Worm (Caenorhabditis elegans): Measurements from ENCODE around the gene C03F11.2.

Gene C03F11.2

DNA sequence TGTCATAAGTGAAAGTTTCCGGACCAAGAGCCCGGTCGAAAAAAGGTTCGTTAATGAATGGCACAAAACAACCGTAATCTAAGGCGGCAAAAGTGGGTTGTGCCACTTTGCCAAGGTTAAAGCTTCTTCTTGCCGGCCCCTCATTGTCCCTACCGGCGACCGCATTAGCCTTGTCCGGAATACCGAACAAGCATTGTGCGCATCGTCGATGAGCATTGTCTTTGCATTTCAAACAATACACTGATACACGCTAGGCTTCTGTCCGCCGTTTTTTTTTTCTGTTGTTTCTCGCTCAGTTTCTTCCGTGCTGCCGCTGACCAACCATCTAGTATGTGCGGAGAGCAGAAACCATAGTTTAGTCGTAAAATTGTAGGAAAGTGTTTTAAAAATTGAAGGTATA lies at the start of gene C03F11.2:
Gene C03F11.2 (minus strand): TSS at position 101 of the 400 bp plus-strand sequence.
- no peak for TF ChIP-seq unc-62 (GFP tag; optimal IDR thresholded peaks at IDR 0.05)

DNA sequence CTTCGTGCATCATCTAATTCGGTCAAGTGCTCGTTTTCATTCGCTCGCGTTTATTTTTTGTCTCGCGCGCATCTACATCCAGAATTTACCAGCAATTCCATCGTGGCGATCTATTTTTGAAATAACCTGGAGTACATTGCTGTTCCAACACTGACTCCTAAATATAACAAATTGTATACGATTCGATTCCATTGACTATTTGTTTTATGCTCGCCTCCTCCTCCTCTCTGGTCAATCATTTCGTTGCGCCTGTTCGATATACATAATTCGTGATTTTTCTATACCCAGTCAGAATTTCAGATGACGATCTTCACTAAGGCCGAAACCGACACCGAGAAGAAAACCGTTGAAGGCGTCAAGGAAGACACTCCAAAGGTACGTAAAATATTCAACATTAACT lies 47.7 kb upstream of the C03F11.2 start, which contains the start of gene itm-2:
Gene itm-2 (plus strand): TSS at position 301 of the 400 bp plus-strand sequence.
- TF ChIP-seq unc-62 (GFP tag; optimal IDR thresholded peaks at IDR 0.05), result no peak

DNA sequence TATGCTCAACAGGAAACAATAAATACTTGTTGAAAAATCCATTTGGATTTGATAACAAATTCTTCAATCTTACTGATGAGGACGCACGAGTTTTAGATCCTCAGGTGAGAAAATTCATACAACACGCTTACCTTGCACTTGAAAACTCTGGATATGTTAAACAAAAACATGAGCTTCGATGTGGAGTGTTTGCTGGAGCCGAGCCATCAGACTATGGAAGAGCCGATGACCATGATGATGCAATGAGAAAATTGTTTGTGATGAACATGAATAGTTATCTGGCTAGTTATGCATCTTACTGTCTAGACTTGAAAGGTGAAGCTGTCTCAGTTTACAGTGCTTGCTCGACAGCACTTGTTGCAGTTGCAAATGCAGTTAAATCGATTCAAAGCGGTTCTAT lies 36.7 kb upstream of the C03F11.2 start:
- TF ChIP-seq unc-62 (GFP tag; optimal IDR thresholded peaks at IDR 0.05), result no peak

DNA sequence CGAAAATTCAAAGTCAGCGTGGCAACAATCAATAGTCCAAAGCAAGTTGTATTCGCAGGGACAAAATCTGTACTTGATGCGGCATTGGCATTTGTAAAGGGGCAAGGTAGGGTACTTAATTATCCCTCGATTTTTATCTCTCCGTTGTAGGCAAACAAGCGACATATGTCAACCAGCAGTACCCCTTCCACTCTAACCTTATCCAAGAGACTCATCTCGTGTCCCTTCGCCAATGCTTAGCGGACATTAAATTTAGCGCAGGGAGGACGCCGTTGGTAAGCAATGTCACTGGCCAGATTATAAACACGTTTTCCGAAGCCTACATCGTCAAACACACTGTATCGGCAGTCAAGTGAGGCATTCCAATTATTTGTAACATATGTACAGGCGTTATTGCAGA lies 32.1 kb upstream of the C03F11.2 start:
- peak; percentile 66 for TF ChIP-seq unc-62 (GFP tag; optimal IDR thresholded peaks at IDR 0.05)

DNA sequence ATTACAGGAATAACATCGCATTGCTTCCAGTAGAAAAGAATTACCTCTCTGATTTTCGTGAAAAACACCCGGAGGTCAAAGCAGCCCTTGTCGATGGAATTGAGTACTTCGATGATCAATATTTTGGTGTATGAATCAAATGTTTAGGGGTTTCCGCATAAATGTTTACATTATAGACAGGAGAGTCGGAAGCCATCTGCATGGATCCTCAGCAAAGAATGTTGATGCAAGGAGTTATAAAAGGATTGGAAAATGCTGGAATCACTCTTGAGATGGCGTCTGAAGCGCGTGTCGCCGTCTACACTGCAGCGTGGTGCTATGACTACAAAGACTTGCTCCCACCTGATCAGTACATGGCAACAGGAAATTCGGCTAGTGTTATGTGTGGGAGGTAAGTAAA lies 17.1 kb upstream of the C03F11.2 start, which contains the start of gene C41A3.2:
Gene C41A3.2 (minus strand): TSS at position 101 of the 400 bp plus-strand sequence.
- no peak for TF ChIP-seq unc-62 (GFP tag; optimal IDR thresholded peaks at IDR 0.05)

DNA sequence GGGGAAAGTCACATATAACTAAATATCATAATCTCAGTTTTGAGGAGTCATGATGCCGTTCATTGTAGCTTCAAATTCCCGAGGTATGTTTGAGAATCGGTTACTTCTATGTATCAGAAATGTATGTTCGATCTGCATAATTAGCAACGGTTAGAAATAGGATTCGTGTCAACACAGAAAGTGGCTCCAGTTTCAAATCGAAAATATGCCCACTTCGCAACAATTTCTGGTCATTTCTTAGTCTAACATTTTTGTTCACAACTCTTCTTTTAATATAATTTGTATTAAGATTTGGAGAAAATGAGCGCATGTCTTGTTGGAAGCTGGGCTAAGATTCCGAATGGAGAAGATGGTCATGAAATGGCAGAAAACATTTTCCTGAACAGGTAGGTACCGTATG lies 16.3 kb upstream of the C03F11.2 start, which contains the start of gene pks-1:
Gene pks-1 (plus strand): TSS at position 301 of the 400 bp plus-strand sequence.
- no peak for TF ChIP-seq unc-62 (GFP tag; optimal IDR thresholded peaks at IDR 0.05)

DNA sequence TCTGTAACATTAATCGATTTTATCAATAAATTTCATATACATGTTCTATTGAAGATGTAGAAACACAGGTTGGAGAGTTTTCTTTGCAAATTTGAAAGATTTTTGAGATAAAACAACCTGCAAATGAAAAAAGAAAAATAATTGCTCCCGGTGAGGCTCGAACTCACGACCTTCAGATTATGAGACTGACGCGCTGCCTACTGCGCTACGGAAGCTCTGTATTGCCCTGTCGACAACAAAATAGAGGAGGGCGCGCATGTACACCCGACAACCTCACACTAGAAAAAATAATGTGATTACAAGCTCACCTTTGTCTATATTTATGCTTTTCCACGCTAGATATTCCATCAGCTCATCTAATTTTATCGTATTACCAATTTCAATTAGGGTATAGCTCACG lies 10.1 kb upstream of the C03F11.2 start:
- TF ChIP-seq unc-62 (GFP tag; optimal IDR thresholded peaks at IDR 0.05), result no peak

DNA sequence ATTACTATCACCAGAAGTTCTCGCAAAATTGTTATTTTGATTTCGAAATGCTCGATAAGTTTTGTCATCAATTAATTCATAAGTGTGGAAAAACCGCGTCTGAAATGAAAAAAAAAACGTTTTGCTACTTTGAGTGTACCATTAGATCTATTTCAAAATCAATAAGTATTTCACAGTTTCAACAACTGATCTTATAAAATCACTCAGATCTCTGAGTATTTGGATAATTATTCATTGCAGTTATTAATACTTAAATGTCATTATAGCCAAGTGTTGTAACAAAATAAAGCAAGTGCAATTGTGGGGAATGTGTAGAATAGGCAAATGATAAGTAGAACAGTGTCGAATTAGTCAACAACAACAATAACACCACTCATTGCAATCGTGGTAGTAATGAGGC lies 9.1 kb upstream of the C03F11.2 start, which contains the start of gene C03F11.4:
Gene C03F11.4 (minus strand): TSS at position 101 of the 400 bp plus-strand sequence.
- no peak for TF ChIP-seq unc-62 (GFP tag; optimal IDR thresholded peaks at IDR 0.05)

DNA sequence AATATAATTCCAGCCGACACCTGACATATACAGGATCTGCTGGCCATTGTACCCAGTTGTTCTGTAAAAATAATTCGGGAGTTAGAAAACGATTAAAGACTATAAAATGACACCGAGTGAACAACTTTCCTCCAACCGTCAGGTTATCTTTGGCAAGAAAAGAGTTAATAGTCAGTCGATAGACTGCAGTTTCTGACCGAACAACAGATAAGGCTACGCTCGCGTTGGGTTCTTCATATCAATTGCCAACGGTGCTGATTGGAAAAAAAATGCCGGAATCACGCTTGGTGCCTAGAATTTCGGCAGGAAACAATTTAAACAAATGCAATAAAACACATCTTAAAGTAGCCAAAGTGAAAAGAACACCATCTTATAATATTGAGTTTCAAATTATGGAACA lies 3.3 kb upstream of the C03F11.2 start, which contains the start of gene scav-1:
Gene scav-1 (minus strand): TSS at position 61 of the 400 bp plus-strand sequence.
- TF ChIP-seq unc-62 (GFP tag; optimal IDR thresholded peaks at IDR 0.05), result no peak

DNA sequence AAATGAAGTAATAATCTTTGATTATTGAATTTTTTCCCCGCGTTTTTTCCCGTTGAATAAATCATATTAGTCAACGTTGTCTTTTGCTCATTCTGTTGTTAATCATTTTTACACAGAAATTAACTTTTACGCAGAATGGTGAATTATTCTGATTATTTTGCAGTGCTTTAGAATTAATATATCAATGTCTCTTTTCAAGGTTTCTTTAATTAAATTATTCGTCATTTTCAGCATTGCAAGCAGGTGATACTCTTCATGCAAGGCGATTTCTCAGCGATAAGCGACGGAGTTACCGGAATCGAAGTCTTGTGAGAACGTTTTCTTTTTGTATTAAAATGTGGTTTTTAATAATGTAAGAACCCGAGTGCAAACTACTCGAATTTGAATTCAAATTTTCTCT lies 9.6 kb downstream of the C03F11.2 start:
- TF ChIP-seq unc-62 (GFP tag; optimal IDR thresholded peaks at IDR 0.05), result no peak

DNA sequence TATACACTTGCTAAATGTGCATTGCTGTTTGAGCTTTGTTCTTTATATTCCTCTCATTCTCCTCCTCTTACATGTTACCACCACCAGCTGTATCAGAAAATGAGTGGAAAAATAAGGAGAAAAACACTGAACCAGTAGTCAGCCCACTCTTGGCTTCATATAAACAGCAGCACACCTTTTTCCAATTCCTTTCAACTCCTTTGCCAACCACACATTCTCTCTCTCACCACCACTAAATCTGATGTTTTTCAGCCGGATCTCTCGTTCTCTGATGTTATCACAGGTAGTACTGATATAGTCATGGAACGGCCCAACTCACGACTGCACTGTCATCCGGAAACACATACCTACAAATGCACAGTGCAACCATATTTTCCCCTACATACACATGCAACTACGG lies 10.6 kb downstream of the C03F11.2 start, which contains the start of gene kcnl-3:
Gene kcnl-3 (plus strand): TSS at position 301 of the 400 bp plus-strand sequence.
- TF ChIP-seq unc-62 (GFP tag; optimal IDR thresholded peaks at IDR 0.05), result no peak

DNA sequence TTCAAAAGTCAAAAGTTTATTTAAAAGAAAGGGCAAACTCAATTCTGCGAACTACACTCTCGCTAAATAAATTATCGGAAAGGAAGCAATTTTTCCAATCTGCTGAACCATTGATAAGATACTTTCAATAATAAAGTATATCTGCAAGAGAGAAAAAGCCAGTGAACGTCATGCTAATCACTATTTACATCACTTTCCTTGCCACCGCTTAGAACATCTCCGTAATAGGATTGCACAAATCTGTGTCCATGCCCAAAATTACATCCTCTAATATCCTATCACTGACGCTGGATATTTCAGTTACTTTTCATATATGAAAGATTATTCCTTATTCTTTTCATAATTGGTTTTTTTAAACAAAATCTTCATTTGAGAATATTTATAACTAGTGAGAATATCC lies 14.4 kb downstream of the C03F11.2 start:
- no peak for TF ChIP-seq unc-62 (GFP tag; optimal IDR thresholded peaks at IDR 0.05)

DNA sequence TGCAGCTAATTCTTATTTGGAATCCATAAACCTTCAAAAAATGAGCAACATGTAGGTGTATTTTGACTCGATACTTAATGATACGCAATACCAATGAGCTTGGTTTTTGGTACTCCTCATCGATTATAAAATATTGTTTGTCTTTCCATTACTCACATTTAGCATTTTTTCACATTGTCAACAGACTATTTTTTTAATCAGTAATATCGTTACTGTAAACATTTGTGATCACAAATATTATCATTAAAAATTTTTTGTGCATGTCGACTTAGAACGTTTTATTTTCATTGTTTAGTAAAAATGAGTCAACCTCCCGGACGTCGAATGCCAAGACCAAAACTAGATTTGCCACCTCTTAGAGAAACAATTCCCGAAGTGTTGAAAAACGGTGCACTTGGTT lies 19.9 kb downstream of the C03F11.2 start, which contains the start of gene sek-5:
Gene sek-5 (plus strand): TSS at position 301 of the 400 bp plus-strand sequence.
- no peak for TF ChIP-seq unc-62 (GFP tag; optimal IDR thresholded peaks at IDR 0.05)

DNA sequence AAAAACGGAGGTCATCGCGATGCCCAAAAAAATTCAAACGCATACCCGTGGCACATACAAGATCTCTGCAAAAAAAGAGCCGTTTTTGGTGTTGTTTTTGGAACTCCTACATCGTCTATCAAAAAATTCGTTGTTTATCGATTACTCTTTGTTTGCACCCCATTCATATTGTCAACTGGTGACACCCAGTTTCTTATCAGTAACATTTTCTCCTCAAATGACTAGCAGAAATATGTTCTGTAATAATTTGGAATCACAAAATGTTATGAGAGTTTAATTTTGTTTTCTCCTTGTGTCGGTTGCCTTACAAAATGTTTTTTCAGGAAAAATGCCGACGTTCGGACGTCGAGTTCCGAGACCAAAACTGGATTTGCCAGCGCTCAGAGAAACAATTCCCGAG lies 22.5 kb downstream of the C03F11.2 start, which contains the start of gene sek-4:
Gene sek-4 (plus strand): TSS at position 318 of the 400 bp plus-strand sequence.
- TF ChIP-seq unc-62 (GFP tag; optimal IDR thresholded peaks at IDR 0.05), result no peak

DNA sequence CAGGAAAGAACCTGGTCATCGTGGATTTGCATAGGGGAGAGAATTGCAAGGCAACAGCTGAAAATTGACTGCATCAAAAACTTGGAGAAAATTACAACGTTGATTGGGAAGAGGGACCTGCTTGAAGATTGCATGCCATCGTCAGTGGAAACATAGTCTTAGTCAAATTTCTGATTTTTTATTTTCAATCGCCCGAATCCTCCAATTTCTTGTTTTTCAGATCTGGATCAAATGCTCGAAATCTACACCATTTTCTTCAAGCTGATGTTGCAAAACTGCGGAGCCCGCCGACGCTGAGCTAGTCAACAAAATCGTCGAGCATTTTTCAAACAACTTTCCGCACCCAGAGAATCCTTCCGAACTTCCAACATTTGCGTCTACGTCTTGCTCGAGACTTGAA lies 23.6 kb downstream of the C03F11.2 start:
- no peak for TF ChIP-seq unc-62 (GFP tag; optimal IDR thresholded peaks at IDR 0.05)

DNA sequence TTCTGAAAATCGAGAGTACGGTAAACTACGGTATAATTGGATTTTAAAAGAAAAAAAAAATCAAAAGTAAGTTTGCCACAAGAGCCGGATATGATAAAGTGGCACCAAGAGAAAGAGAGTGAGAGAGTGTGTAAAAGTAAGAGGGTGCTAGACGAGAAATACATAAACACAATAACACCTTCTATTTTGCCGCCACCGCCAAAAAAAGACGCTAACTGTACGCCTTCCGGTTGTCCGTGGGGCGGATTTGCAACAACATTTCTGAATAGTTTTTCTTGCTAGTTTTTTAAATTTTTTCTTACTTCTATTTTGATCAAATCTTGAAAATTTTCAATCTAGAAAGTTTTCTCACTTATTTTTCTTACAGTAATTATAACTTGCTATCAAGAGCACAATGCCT lies 24.6 kb downstream of the C03F11.2 start, which contains the start of gene F35C8.8:
Gene F35C8.8 (minus strand): TSS at position 2 of the 400 bp plus-strand sequence.
- no peak for TF ChIP-seq unc-62 (GFP tag; optimal IDR thresholded peaks at IDR 0.05)

DNA sequence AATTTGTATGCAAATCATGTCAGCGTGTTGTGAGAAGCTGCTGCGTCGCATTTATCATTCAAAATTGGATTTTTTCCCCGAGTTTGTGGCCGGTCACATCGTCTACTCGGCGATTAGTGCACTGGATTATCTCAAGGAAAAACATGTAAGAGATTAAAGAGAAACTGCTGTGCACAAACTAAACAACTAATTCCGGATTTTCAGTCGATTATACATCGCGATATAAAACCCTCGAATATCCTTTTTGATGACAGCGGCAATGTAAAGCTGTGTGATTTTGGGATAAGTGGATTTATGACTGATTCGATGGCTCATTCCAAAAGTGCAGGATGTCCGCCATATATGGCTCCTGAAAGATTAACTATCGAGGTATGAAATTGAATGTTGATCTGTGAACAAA lies 26.6 kb downstream of the C03F11.2 start:
- no peak for TF ChIP-seq unc-62 (GFP tag; optimal IDR thresholded peaks at IDR 0.05)

DNA sequence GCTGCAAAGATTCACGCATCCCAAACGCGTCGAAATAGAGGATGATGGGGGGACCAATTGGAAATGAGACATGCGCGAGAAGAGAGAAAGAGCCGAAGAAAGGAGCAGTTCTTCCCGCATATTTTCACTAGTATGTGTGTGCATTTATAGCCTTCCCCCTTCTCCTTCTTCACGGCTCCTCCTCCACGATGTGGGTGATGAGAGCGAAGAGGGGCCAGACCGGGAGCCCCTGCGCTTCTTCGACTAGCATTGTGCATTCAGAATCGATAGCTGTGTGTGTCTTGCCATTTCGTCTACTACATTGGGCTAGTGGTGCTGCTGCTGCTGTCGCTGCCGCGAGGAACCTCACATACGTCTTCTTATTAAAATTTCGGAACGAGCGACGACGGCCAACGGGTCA lies 29.0 kb downstream of the C03F11.2 start, which contains the start of gene jkk-1:
Gene jkk-1 (plus strand): TSS at position 249 of the 400 bp plus-strand sequence.
- no peak for TF ChIP-seq unc-62 (GFP tag; optimal IDR thresholded peaks at IDR 0.05)

All from whole organism, dauer.